Worm (Caenorhabditis elegans): ENCODE measurements around the gene C31C9.6.
A peak's percentile ranks its signal among the peaks of the same experiment; 100 is the strongest.

C31C9.6 gene

ce11 chrII:13673605-13674193, 11.8 kb upstream of the C31C9.6 start:
- peak; percentile 46 for TF ChIP-seq lin-14 (GFP tag; optimal IDR thresholded peaks at IDR 0.05)
- TF ChIP-seq nhr-85 (tag) = peak; percentile 78
- peak in 1 of 2 experiments; percentile 26 for TF ChIP-seq lin-35 (GFP tag; optimal IDR thresholded peaks at IDR 0.05)
- no peak for TF ChIP-seq lin-13 (GFP tag; optimal IDR thresholded peaks at IDR 0.05)
- TF ChIP-seq hlh-4 (tag; optimal IDR thresholded peaks at IDR 0.05) = no peak
- TF ChIP-seq unc-130 (tag; optimal IDR thresholded peaks at IDR 0.05) = peak; percentile 10
- TF ChIP-seq efl-1 (optimal IDR thresholded peaks at IDR 0.05) = no peak
- TF ChIP-seq efl-1 (GFP tag; optimal IDR thresholded peaks at IDR 0.05 in 1 of 2) = no peak
- no peak for TF ChIP-seq nhr-84 (tag; optimal IDR thresholded peaks at IDR 0.05)
- TF ChIP-seq snu-23 (GFP tag; optimal IDR thresholded peaks at IDR 0.05) = peak; percentile 42
- no peak for TF ChIP-seq dsc-1 (tag; optimal IDR thresholded peaks at IDR 0.05)
- TF ChIP-seq ztf-4 (tag; optimal IDR thresholded peaks at IDR 0.05) = no peak
- TF ChIP-seq nhr-47 (tag; optimal IDR thresholded peaks at IDR 0.05) = no peak
- TF ChIP-seq sup-37 (GFP tag; optimal IDR thresholded peaks at IDR 0.05) = no peak
- no peak for TF ChIP-seq isw-1 (GFP tag; IDR thresholded peaks at IDR 0.05)
- TF ChIP-seq elt-2 (tag; optimal IDR thresholded peaks at IDR 0.05) = no peak
- TF ChIP-seq nhr-20 (tag; optimal IDR thresholded peaks at IDR 0.05) = peak; percentile 42
- TF ChIP-seq ceh-88 (GFP tag; IDR thresholded peaks at IDR 0.05) = no peak
- no peak for TF ChIP-seq tbx-2 (tag; optimal IDR thresholded peaks at IDR 0.05)
- no peak for TF ChIP-seq pag-3 (tag; optimal IDR thresholded peaks at IDR 0.05; ENCODE audit: borderline replicate concordance, insufficient read depth)
- TF ChIP-seq rnt-1 (tag; optimal IDR thresholded peaks at IDR 0.05) = peak; percentile 2
- peak; percentile 83 for TF ChIP-seq blmp-1 (tag; optimal IDR thresholded peaks at IDR 0.05)
- no peak for TF ChIP-seq unc-30 (tag; optimal IDR thresholded peaks at IDR 0.05)
- TF ChIP-seq skn-1 (tag; optimal IDR thresholded peaks at IDR 0.05) = no peak
- no peak for TF ChIP-seq sptf-1 (tag; optimal IDR thresholded peaks at IDR 0.05)
- no peak for TF ChIP-seq fkh-10 (GFP tag; optimal IDR thresholded peaks at IDR 0.05)
- no peak for TF ChIP-seq hpl-2 (GFP tag; optimal IDR thresholded peaks at IDR 0.05)
- no peak for TF ChIP-seq ceh-8 (GFP tag; optimal IDR thresholded peaks at IDR 0.05)
- TF ChIP-seq grh-1 (GFP tag; IDR thresholded peaks at IDR 0.05) = no peak
- peak; percentile 33 for TF ChIP-seq nhr-90 (tag; optimal IDR thresholded peaks at IDR 0.05; ENCODE audit: poor library complexity)
- TF ChIP-seq mab-9 (GFP tag; IDR thresholded peaks at IDR 0.05) = no peak
- no peak for TF ChIP-seq tlp-1 (tag; optimal IDR thresholded peaks at IDR 0.05)
- no peak for TF ChIP-seq F16B12.6 (tag; optimal IDR thresholded peaks at IDR 0.05)
- no peak for TF ChIP-seq C04F5.9 (tag; optimal IDR thresholded peaks at IDR 0.05)
- 0 out of 2 replicates have a peak, but pooled peaks have one; percentile 13 for TF ChIP-seq nhr-19 (GFP tag; conservative IDR thresholded peaks at IDR 0.05)
- TF ChIP-seq ces-1 (GFP tag; optimal IDR thresholded peaks at IDR 0.05) = no peak
- no peak for TF ChIP-seq nhr-76 (tag; optimal IDR thresholded peaks at IDR 0.05)
- TF ChIP-seq nhr-12 (tag; optimal IDR thresholded peaks at IDR 0.05) = no peak
- no peak for TF ChIP-seq unc-98 (GFP tag; IDR thresholded peaks at IDR 0.05)
- TF ChIP-seq C34B4.2 (tag; optimal IDR thresholded peaks at IDR 0.05) = no peak
- TF ChIP-seq elt-3 (tag; optimal IDR thresholded peaks at IDR 0.05) = peak in 2 of 6 experiments; percentile 27 to 59
- TF ChIP-seq nhr-28 (tag; optimal IDR thresholded peaks at IDR 0.05) = no peak
- TF ChIP-seq alr-1 (tag; optimal IDR thresholded peaks at IDR 0.05; ENCODE audit: borderline replicate concordance) = no peak
- TF ChIP-seq lin-39 (tag; optimal IDR thresholded peaks at IDR 0.05) = no peak
- TF ChIP-seq nhr-11 (tag; optimal IDR thresholded peaks at IDR 0.05) = no peak
- TF ChIP-seq dpl-1 (GFP tag; optimal IDR thresholded peaks at IDR 0.05) = no peak
- no peak for TF ChIP-seq Y116A8C.19 (tag; optimal IDR thresholded peaks at IDR 0.05; ENCODE audit: borderline replicate concordance)
- peak; percentile 72 for TF ChIP-seq nhr-71 (tag; optimal IDR thresholded peaks at IDR 0.05)
- TF ChIP-seq lir-3 (tag; optimal IDR thresholded peaks at IDR 0.05; ENCODE audit: poor library complexity) = no peak
- no peak for TF ChIP-seq sox-4 (tag; optimal IDR thresholded peaks at IDR 0.05)
- no peak for TF ChIP-seq irx-1 (tag; optimal IDR thresholded peaks at IDR 0.05)
- TF ChIP-seq jun-1 (tag; optimal IDR thresholded peaks at IDR 0.05) = no peak
- TF ChIP-seq ets-5 (GFP tag; IDR thresholded peaks at IDR 0.05) = no peak
